Fruit fly (Drosophila melanogaster): ENCODE measurements around the gene noi.
A peak's percentile ranks its signal among the peaks of the same experiment; 100 is the strongest.

Gene noi

DNA sequence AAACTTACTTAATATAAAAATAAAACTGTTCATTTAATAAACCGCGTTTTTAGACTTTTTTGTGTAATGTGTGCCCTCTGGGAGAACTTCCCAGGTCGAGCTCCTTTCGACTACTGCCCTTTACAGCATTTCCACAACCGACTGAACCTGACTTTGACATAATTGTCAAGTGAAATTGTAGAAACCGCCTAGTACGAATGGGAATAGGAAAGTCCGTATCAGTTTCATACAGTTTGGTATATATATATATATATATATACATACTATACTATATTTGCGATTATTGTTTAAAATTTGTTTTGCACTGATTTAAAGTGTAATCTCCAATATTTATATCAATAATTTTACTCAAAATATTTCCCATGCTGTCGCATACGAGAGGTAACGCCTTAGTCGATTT, 40.2 kb downstream of the noi start, which contains the start of gene mia:
mia (minus strand) TSS at position 101 of the 400 bp plus-strand sequence.
- no peak for TF ChIP-seq tj (GFP tag; optimal IDR thresholded peaks at IDR 0.05)
- TF ChIP-seq CG11617 (GFP tag; optimal IDR thresholded peaks at IDR 0.05) = no peak
- no peak for TF ChIP-seq CG5204 (GFP tag; optimal IDR thresholded peaks at IDR 0.05)
- no peak for TF ChIP-seq cic (GFP tag; optimal IDR thresholded peaks at IDR 0.05)
- no peak for TF ChIP-seq bab1 (GFP tag; optimal IDR thresholded peaks at IDR 0.05)
- TF ChIP-seq toe (GFP tag; optimal IDR thresholded peaks at IDR 0.05) = no peak
- no peak for TF ChIP-seq Hr96 (GFP tag; optimal IDR thresholded peaks at IDR 0.05)
- no peak for TF ChIP-seq kay (GFP tag; ENCODE audit: borderline replicate concordance)
- no peak for TF ChIP-seq CG33017 (tag; optimal IDR thresholded peaks at IDR 0.05)
- TF ChIP-seq CG7045 (GFP tag; optimal IDR thresholded peaks at IDR 0.05) = no peak
- TF ChIP-seq cnc (optimal IDR thresholded peaks at IDR 0.05) = no peak
- TF ChIP-seq CG1620 (GFP tag; optimal IDR thresholded peaks at IDR 0.05) = no peak
- TF ChIP-seq CG14711 (tag; optimal IDR thresholded peaks at IDR 0.05) = no peak
- TF ChIP-seq ovo (GFP tag; optimal IDR thresholded peaks at IDR 0.05) = no peak
- TF ChIP-seq pad (GFP tag; optimal IDR thresholded peaks at IDR 0.05) = no peak
- TF ChIP-seq CG12768 (GFP tag; optimal IDR thresholded peaks at IDR 0.05) = no peak
- TF ChIP-seq CG7101 (tag; optimal IDR thresholded peaks at IDR 0.05) = no peak
- TF ChIP-seq Clk (GFP tag; optimal IDR thresholded peaks at IDR 0.05) = no peak
- no peak for TF ChIP-seq Mnt (GFP tag; optimal IDR thresholded peaks at IDR 0.05)

DNA sequence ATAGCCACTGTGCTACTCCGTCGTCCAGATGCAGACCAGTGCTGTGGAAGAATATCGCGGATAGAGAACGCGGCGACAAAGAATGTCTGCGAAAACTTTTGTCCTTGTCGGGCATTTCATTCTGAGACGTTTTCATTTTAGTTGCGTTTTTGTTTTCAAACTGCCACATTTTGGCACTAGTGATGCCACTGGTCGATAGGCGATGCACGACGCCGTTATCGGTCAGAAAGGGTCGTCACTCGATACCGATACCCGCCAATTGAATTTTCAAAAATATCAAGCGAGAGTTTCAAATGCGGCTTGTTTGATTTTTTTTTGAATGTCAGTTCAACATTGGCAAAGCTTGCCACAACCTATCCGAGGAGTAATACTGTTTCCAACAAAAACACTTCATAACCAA, 40.8 kb downstream of the noi start:
- peak; percentile 13 for TF ChIP-seq bab1 (GFP tag; optimal IDR thresholded peaks at IDR 0.05)
- no peak for TF ChIP-seq kay (GFP tag; ENCODE audit: borderline replicate concordance)

dm6 chr3R:5547464-5547943, 43.8 kb downstream of the noi start, which contains the start of gene CG2519:
TSS of gene CG2519 (minus strand) at chr3R:5547775.
- TF ChIP-seq toe (GFP tag; optimal IDR thresholded peaks at IDR 0.05) (no peak), CG11617 (GFP tag; optimal IDR thresholded peaks at IDR 0.05) (peak; percentile 44), Clk (GFP tag; optimal IDR thresholded peaks at IDR 0.05) (no peak), CG5204 (GFP tag; optimal IDR thresholded peaks at IDR 0.05) (no peak), CG7101 (tag; optimal IDR thresholded peaks at IDR 0.05) (peak; percentile 50), cic (GFP tag; optimal IDR thresholded peaks at IDR 0.05) (peak; percentile 70), Mnt (GFP tag; optimal IDR thresholded peaks at IDR 0.05) (peak; percentile 65), bab1 (GFP tag; optimal IDR thresholded peaks at IDR 0.05) (peak; percentile 76), pad (GFP tag; optimal IDR thresholded peaks at IDR 0.05) (peak; percentile 32), CG12768 (GFP tag; optimal IDR thresholded peaks at IDR 0.05) (peak; percentile 16), ovo (GFP tag; optimal IDR thresholded peaks at IDR 0.05) (peak; percentile 38), Hr96 (GFP tag; optimal IDR thresholded peaks at IDR 0.05) (no peak), cnc (optimal IDR thresholded peaks at IDR 0.05) (no peak), Crg-1 (GFP tag; optimal IDR thresholded peaks at IDR 0.05) (peak; percentile 21), CG33017 (tag; optimal IDR thresholded peaks at IDR 0.05) (no peak), CG7045 (GFP tag; optimal IDR thresholded peaks at IDR 0.05) (peak; percentile 56), CG14711 (tag; optimal IDR thresholded peaks at IDR 0.05) (peak; percentile 37), tj (GFP tag; optimal IDR thresholded peaks at IDR 0.05) (peak; percentile 54), kay (GFP tag; ENCODE audit: borderline replicate concordance) (no peak), CG1620 (GFP tag; optimal IDR thresholded peaks at IDR 0.05) (peak; percentile 27)
